Worm (Caenorhabditis elegans): Measurements from ENCODE around the gene T07E3.4.

ce11 chrIII:6897587-6898064 is at the start of gene T07E3.4:
- TF ChIP-seq tab-1 (GFP tag; IDR thresholded peaks at IDR 0.05) (no peak), T22C8.4 (GFP tag; IDR thresholded peaks at IDR 0.05) (no peak), ztf-23 (GFP tag; IDR thresholded peaks at IDR 0.05) (no peak), ztf-29 (GFP tag; IDR thresholded peaks at IDR 0.05) (no peak), flt-1 (GFP tag; IDR thresholded peaks at IDR 0.05) (no peak), klf-2 (GFP tag; conservative IDR thresholded peaks at IDR 0.05) (no peak), med-1 (GFP tag; optimal IDR thresholded peaks at IDR 0.05; ENCODE audit: insufficient read depth) (no peak), ref-1 (GFP tag; conservative IDR thresholded peaks at IDR 0.05) (no peak)
